Worm (Caenorhabditis elegans) whole organism, L2 larva: ENCODE measurements around the gene Y54G2A.50.

Source experiments
- C34F6.9 ChIP-seq: fragments of 150-350 bp; optimal IDR thresholded peaks from 2 replicates; lab custom pipeline; 2014; ENCODE audit warnings: missing biosample characterization, missing genetic modification characterization
- F13H6.1 ChIP-seq: sonication (generic microtip); optimal IDR thresholded peaks from 2 replicates; lab custom pipeline; 2016; ENCODE audit warnings: missing genetic modification characterization, missing compliant biosample characterization
- R02D3.7 ChIP-seq: fragments of 150-350 bp; optimal IDR thresholded peaks from 2 replicates; lab custom pipeline; 2014; ENCODE audit warnings: missing biosample characterization, missing genetic modification characterization
- Y55F3AM.14 ChIP-seq: fragments of 200-800 bp; sonication (Bioruptor generic); optimal IDR thresholded peaks from 2 replicates; lab custom pipeline; 2018; ENCODE audit warnings: mild to moderate bottlenecking, missing genetic modification characterization, missing compliant biosample characterization
- aly-2 ChIP-seq: fragments of 150-350 bp; optimal IDR thresholded peaks from 2 replicates; lab custom pipeline; 2014; ENCODE audit warnings: missing biosample characterization, missing genetic modification characterization
- ama-1 ChIP-seq: fragments of 150-350 bp; optimal IDR thresholded peaks from 2 replicates; lab custom pipeline; 2018; ENCODE audit warnings: inconsistent platforms
- ceh-16 ChIP-seq: fragments of 150-350 bp; optimal IDR thresholded peaks from 2 replicates; lab custom pipeline; 2014; ENCODE audit warnings: missing biosample characterization, missing genetic modification characterization
- crh-2 ChIP-seq: sonication (generic microtip); optimal IDR thresholded peaks from 2 replicates; lab custom pipeline; 2017; ENCODE audit warnings: missing biosample characterization, missing genetic modification characterization
- dmd-4 ChIP-seq: sonication (generic microtip); optimal IDR thresholded peaks from 2 replicates; lab custom pipeline; 2017; ENCODE audit warnings: missing biosample characterization, missing genetic modification characterization
- egl-27 ChIP-seq: sonication (generic microtip); optimal IDR thresholded peaks from 3 replicates; lab custom pipeline; 2017; ENCODE audit warnings: missing biosample characterization, missing genetic modification reagents, missing genetic modification characterization
- elt-3 ChIP-seq: sonication (generic microtip); optimal IDR thresholded peaks from 2 replicates; lab custom pipeline; 2017; ENCODE audit warnings: missing biosample characterization, missing genetic modification characterization
- fos-1 ChIP-seq: fragments of 150-350 bp; optimal IDR thresholded peaks from 2 replicates; lab custom pipeline; 2014; ENCODE audit warnings: missing biosample characterization, missing genetic modification characterization
- gmeb-1 ChIP-seq: fragments of 150-350 bp; optimal IDR thresholded peaks from 2 replicates; lab custom pipeline; 2014; ENCODE audit warnings: missing biosample characterization, missing genetic modification characterization
- lin-11 ChIP-seq: fragments of 150-350 bp; sonication (generic microtip); optimal IDR thresholded peaks from 2 replicates; lab custom pipeline; 2014; ENCODE audit warnings: missing biosample characterization, missing genetic modification characterization, inconsistent platforms, mixed read lengths
- lin-13 ChIP-seq: fragments of 150-350 bp; optimal IDR thresholded peaks from 2 replicates; lab custom pipeline; 2014; ENCODE audit warnings: missing biosample characterization, missing genetic modification reagents, missing genetic modification characterization
- lin-39 ChIP-seq: fragments of 150-350 bp; optimal IDR thresholded peaks from 2 replicates; lab custom pipeline; 2014; ENCODE audit warnings: missing biosample characterization, missing genetic modification reagents, missing genetic modification characterization
- lsy-2 ChIP-seq, 2 experiments: fragments of 150-350 bp in 1 of 2; sonication (generic microtip) in 1 of 2; optimal IDR thresholded peaks; 2 replicates each; lab custom pipeline; 2014 to 2017; ENCODE audit warnings: missing biosample characterization in 2 of 2, missing genetic modification characterization in 2 of 2
- mab-5 ChIP-seq: fragments of 150-350 bp; optimal IDR thresholded peaks from 2 replicates; lab custom pipeline; 2014; ENCODE audit warnings: missing biosample characterization, missing genetic modification characterization
- mbf-1 ChIP-seq: sonication (generic microtip); optimal IDR thresholded peaks from 2 replicates; lab custom pipeline; 2017; ENCODE audit warnings: missing biosample characterization, missing genetic modification characterization
- nhr-11 ChIP-seq: fragments of 150-350 bp; optimal IDR thresholded peaks from 2 replicates; lab custom pipeline; 2014; ENCODE audit warnings: missing biosample characterization, missing genetic modification characterization
- nhr-12 ChIP-seq: fragments of 150-350 bp; optimal IDR thresholded peaks from 2 replicates; lab custom pipeline; 2014; ENCODE audit warnings: missing biosample characterization, missing genetic modification characterization
- nhr-129 ChIP-seq: fragments of 150-350 bp; optimal IDR thresholded peaks from 2 replicates; lab custom pipeline; 2014; ENCODE audit warnings: missing biosample characterization, missing genetic modification characterization
- nhr-21 ChIP-seq: fragments of 150-350 bp; optimal IDR thresholded peaks from 2 replicates; lab custom pipeline; 2014; ENCODE audit warnings: missing biosample characterization, missing genetic modification characterization
- nhr-23 ChIP-seq: fragments of 150-350 bp; optimal IDR thresholded peaks from 2 replicates; lab custom pipeline; 2014; ENCODE audit warnings: missing biosample characterization, missing genetic modification reagents, missing genetic modification characterization
- nhr-237 ChIP-seq: fragments of 150-350 bp; optimal IDR thresholded peaks from 2 replicates; lab custom pipeline; 2014; ENCODE audit warnings: missing biosample characterization, missing genetic modification characterization
- nhr-25 ChIP-seq: fragments of 150-350 bp; sonication (generic microtip); optimal IDR thresholded peaks from 3 replicates; lab custom pipeline; 2014; ENCODE audit warnings: missing biosample characterization, missing genetic modification characterization
- nhr-6 ChIP-seq: fragments of 150-350 bp; optimal IDR thresholded peaks from 2 replicates; lab custom pipeline; 2014; ENCODE audit warnings: missing biosample characterization, missing genetic modification characterization
- peb-1 ChIP-seq: fragments of 150-350 bp; optimal IDR thresholded peaks from 2 replicates; lab custom pipeline; 2014; ENCODE audit warnings: missing biosample characterization, missing genetic modification characterization
- sem-4 ChIP-seq: fragments of 150-350 bp; optimal IDR thresholded peaks from 2 replicates; lab custom pipeline; 2014; ENCODE audit warnings: missing biosample characterization, missing genetic modification reagents, missing genetic modification characterization
- skn-1 ChIP-seq: sonication (generic microtip); optimal IDR thresholded peaks from 2 replicates; lab custom pipeline; 2017; ENCODE audit warnings: missing biosample characterization, missing genetic modification characterization
- sma-3 ChIP-seq: sonication (generic microtip); optimal IDR thresholded peaks from 2 replicates; lab custom pipeline; 2016; ENCODE audit warnings: missing genetic modification reagents, missing genetic modification characterization, missing compliant biosample characterization
- sma-9 ChIP-seq, 2 experiments: fragments of 150-350 bp in 1 of 2; sonication (generic microtip) in 1 of 2; optimal IDR thresholded peaks; 2 replicates each; lab custom pipeline; 2014 to 2016; ENCODE audit warnings: missing genetic modification characterization in 2 of 2, mild to moderate bottlenecking in 1 of 2, missing biosample characterization in 1 of 2, missing compliant biosample characterization in 1 of 2, missing genetic modification reagents in 1 of 2, moderate library complexity in 1 of 2
- snpc-4 ChIP-seq: fragments of 150-350 bp; optimal IDR thresholded peaks from 2 replicates; lab custom pipeline; 2014; ENCODE audit warnings: missing biosample characterization, missing genetic modification characterization
- unc-39 ChIP-seq: fragments of 150-350 bp; optimal IDR thresholded peaks from 2 replicates; lab custom pipeline; 2014; ENCODE audit warnings: missing biosample characterization, missing genetic modification characterization
- unc-55 ChIP-seq: fragments of 150-350 bp; sonication (generic microtip); optimal IDR thresholded peaks from 3 replicates; lab custom pipeline; 2014; ENCODE audit warnings: missing biosample characterization, missing genetic modification reagents, missing genetic modification characterization
- zag-1 ChIP-seq: fragments of 150-350 bp; optimal IDR thresholded peaks from 2 replicates; lab custom pipeline; 2014; ENCODE audit warnings: missing biosample characterization, missing genetic modification characterization
- ztf-1 ChIP-seq: fragments of 200-800 bp; sonication (Bioruptor generic); conservative IDR thresholded peaks from 2 replicates; pipeline ENCODE4 v1.3.6; 2022; ENCODE audit warnings: missing genetic modification characterization, missing compliant biosample characterization
- ztf-4 ChIP-seq: fragments of 150-350 bp; optimal IDR thresholded peaks from 2 replicates; lab custom pipeline; 2014; ENCODE audit warnings: missing biosample characterization, missing genetic modification characterization

The Y54G2A.50 gene

ce11 chrIV:2925591-2925990 is 7.8 kb downstream of the Y54G2A.50 start, which contains the start of gene ubc-13:
TSS of gene ubc-13 (minus strand) at chrIV:2925691.
- TF ChIP-seq nhr-25 (no peak), nhr-23 (tag; lab: Kevin White, UChicago) (no peak)

- TF ChIP-seq ceh-16 (tag; lab: Kevin White, UChicago) (peak; percentile 8), snpc-4 (tag; lab: Kevin White, UChicago) (no peak), zag-1 (no peak), ama-1 (lab: Kevin White, UChicago) (peak; percentile 8), nhr-237 (no peak), sma-9 (GFP tag; optimal IDR thresholded peaks at IDR 0.05; lab: Kevin White, UChicago) (peak; percentile 43), sma-9 (tag; optimal IDR thresholded peaks at IDR 0.05; lab: Kevin White, UChicago) (no peak), F13H6.1 (tag; lab: Kevin White, UChicago) (peak; percentile 57), unc-55 (peak; percentile 83), sem-4 (peak; percentile 33), sma-3 (GFP tag; lab: Kevin White, UChicago) (peak; percentile 28), nhr-11 (tag; lab: Kevin White, UChicago) (no peak), nhr-6 (tag; lab: Kevin White, UChicago) (no peak), crh-2 (tag; lab: Kevin White, UChicago) (peak; percentile 76), lin-13 (GFP tag; lab: Kevin White, UChicago) (peak; percentile 78), nhr-21 (peak; percentile 50), R02D3.7 (peak; percentile 7), nhr-129 (tag; lab: Kevin White, UChicago) (peak; percentile 54), lin-11 (tag; lab: Kevin White, UChicago) (peak; percentile 72), lsy-2 (tag; optimal IDR thresholded peaks at IDR 0.05; lab: Kevin White, UChicago) (peak; percentile 83 to 89), C34F6.9 (peak; percentile 91), fos-1 (tag; lab: Kevin White, UChicago) (peak; percentile 51), skn-1 (peak; percentile 14), mab-5 (tag; lab: Kevin White, UChicago) (peak; percentile 53), Y55F3AM.14 (GFP tag; lab: Kevin White, UChicago) (no peak), gmeb-1 (peak; percentile 83), nhr-25 (peak; percentile 59)
Measured at ce11 chrIV:2928409-2928808, 10.6 kb downstream of the Y54G2A.50 start, which contains the start of gene manf-1. TSS of gene manf-1 (minus strand) at chrIV:2928421.

- no peak for TF ChIP-seq nhr-11 (tag; lab: Kevin White, UChicago)
- TF ChIP-seq elt-3 = no peak
- no peak for TF ChIP-seq ama-1 (lab: Kevin White, UChicago)
- TF ChIP-seq R02D3.7 = no peak
- no peak for TF ChIP-seq mbf-1 (tag; lab: Kevin White, UChicago)
- no peak for TF ChIP-seq skn-1
- TF ChIP-seq gmeb-1 = no peak
- TF ChIP-seq zag-1 = no peak
- no peak for TF ChIP-seq peb-1 (tag; lab: Kevin White, UChicago)
- no peak for TF ChIP-seq sma-9 (GFP tag; optimal IDR thresholded peaks at IDR 0.05; lab: Kevin White, UChicago)
- no peak for TF ChIP-seq sma-9 (tag; optimal IDR thresholded peaks at IDR 0.05; lab: Kevin White, UChicago)
- TF ChIP-seq lsy-2 (tag; optimal IDR thresholded peaks at IDR 0.05; lab: Kevin White, UChicago) = no peak
- TF ChIP-seq ztf-1 (GFP tag; lab: Robert Waterston, UW) = no peak
- no peak for TF ChIP-seq lin-39 (tag; lab: Kevin White, UChicago)
- no peak for TF ChIP-seq mab-5 (tag; lab: Kevin White, UChicago)
Measured at ce11 chrIV:2931228-2931627, 13.4 kb downstream of the Y54G2A.50 start, which contains the start of gene samt-1. TSS of gene samt-1 (plus strand) at chrIV:2931403.

ce11 chrIV:2935194-2935593 is 17.4 kb downstream of the Y54G2A.50 start:
- TF ChIP-seq lsy-2 (tag; optimal IDR thresholded peaks at IDR 0.05; lab: Kevin White, UChicago) (no peak), mab-5 (tag; lab: Kevin White, UChicago) (no peak), ama-1 (lab: Kevin White, UChicago) (no peak), nhr-23 (tag; lab: Kevin White, UChicago) (no peak)

- TF ChIP-seq unc-39 (tag; lab: Kevin White, UChicago) (no peak), snpc-4 (tag; lab: Kevin White, UChicago) (no peak), zag-1 (no peak), aly-2 (tag; lab: Kevin White, UChicago) (no peak), nhr-25 (no peak), nhr-23 (tag; lab: Kevin White, UChicago) (no peak), ztf-4 (tag; lab: Kevin White, UChicago) (no peak), nhr-11 (tag; lab: Kevin White, UChicago) (no peak), dmd-4 (tag; lab: Kevin White, UChicago) (no peak), nhr-21 (no peak), ceh-16 (tag; lab: Kevin White, UChicago) (no peak), mbf-1 (tag; lab: Kevin White, UChicago) (no peak), sem-4 (no peak), gmeb-1 (no peak), nhr-12 (no peak), egl-27 (tag; lab: Kevin White, UChicago) (no peak)
Measured at ce11 chrIV:2959798-2960197, 42.0 kb downstream of the Y54G2A.50 start, which contains the start of gene ser-6. TSS of gene ser-6 (plus strand) at chrIV:2960098.
